Fruit fly (Drosophila melanogaster) whole organism, pupa: ENCODE measurements around the gene mRF1.

Experiments used
- CG10348 ChIP-seq: fragments of 200-800 bp; sonication (Bioruptor generic); IDR thresholded peaks from 2 replicates; pipeline ENCODE4 v1.3.6; 2022; ENCODE audit warnings: missing biosample characterization, missing genetic modification characterization
- CG12605 ChIP-seq: fragments of 200-800 bp; sonication (Bioruptor generic); IDR thresholded peaks from 2 replicates; pipeline ENCODE4 v1.3.6; 2022; ENCODE audit warnings: missing biosample characterization, missing genetic modification characterization
- CG13204 ChIP-seq: fragments of 200-800 bp; sonication (Bioruptor generic); optimal IDR thresholded peaks from 2 replicates; lab custom pipeline; 2018; ENCODE audit warnings: missing biosample characterization, mild to moderate bottlenecking, missing genetic modification characterization, moderate library complexity
- CG14655 ChIP-seq: fragments of 200-800 bp; sonication (Bioruptor generic); optimal IDR thresholded peaks from 3 replicates; lab custom pipeline; 2017; ENCODE audit warnings: mild to moderate bottlenecking, missing biosample characterization, missing genetic modification reagents, missing genetic modification characterization
- CG15710 ChIP-seq: fragments of 200-800 bp; sonication (Bioruptor generic); optimal IDR thresholded peaks from 2 replicates; lab custom pipeline; 2018; ENCODE audit warnings: missing biosample characterization, mild to moderate bottlenecking, missing genetic modification characterization, moderate library complexity
- CG17806 ChIP-seq: fragments of 200-800 bp; sonication (Bioruptor generic); optimal IDR thresholded peaks from 2 replicates; lab custom pipeline; 2018; ENCODE audit warnings: missing biosample characterization, mild to moderate bottlenecking, missing genetic modification characterization, moderate library complexity
- CG32121 ChIP-seq: fragments of 200-800 bp; sonication (Bioruptor generic); IDR thresholded peaks from 2 replicates; pipeline ENCODE4 v1.3.6; 2022; ENCODE audit warnings: missing biosample characterization, missing genetic modification characterization
- CG34367 ChIP-seq: fragments of 200-800 bp; sonication (Bioruptor generic); optimal IDR thresholded peaks from 2 replicates; lab custom pipeline; 2018; ENCODE audit warnings: missing biosample characterization, mild to moderate bottlenecking, missing genetic modification characterization
- CG4496 ChIP-seq: fragments of 200-800 bp; sonication (Bioruptor generic); IDR thresholded peaks from 3 replicates; pipeline ENCODE4 v1.3.6; 2022; ENCODE audit warnings: missing biosample characterization, missing genetic modification characterization
- CG8159 ChIP-seq: fragments of 200-800 bp; sonication (Bioruptor generic); optimal IDR thresholded peaks from 3 replicates; lab custom pipeline; 2018; ENCODE audit warnings: missing biosample characterization, mild to moderate bottlenecking, missing genetic modification characterization, moderate library complexity
- CG8301 ChIP-seq: fragments of 200-800 bp; sonication (Bioruptor generic); optimal IDR thresholded peaks from 2 replicates; lab custom pipeline; 2018; ENCODE audit warnings: missing biosample characterization, mild to moderate bottlenecking, missing genetic modification characterization
- CG9948 ChIP-seq: fragments of 200-800 bp; sonication (Bioruptor generic); optimal IDR thresholded peaks from 2 replicates; lab custom pipeline; 2018; ENCODE audit warnings: missing biosample characterization, mild to moderate bottlenecking, missing genetic modification characterization, moderate library complexity
- D1 ChIP-seq: fragments of 200-800 bp; sonication (Bioruptor generic); optimal IDR thresholded peaks from 2 replicates; lab custom pipeline; 2018; ENCODE audit warnings: missing biosample characterization, mild to moderate bottlenecking, missing genetic modification characterization, moderate library complexity
- EcR ChIP-seq: fragments of 200-800 bp; sonication (Bioruptor generic); optimal IDR thresholded peaks from 3 replicates; lab custom pipeline; 2019; ENCODE audit warnings: missing biosample characterization, missing genetic modification characterization, mild to moderate bottlenecking, moderate library complexity, missing genetic modification reagents
- Ets98B ChIP-seq: fragments of 200-800 bp; sonication (Bioruptor generic); IDR thresholded peaks from 2 replicates; pipeline ENCODE4 v1.3.6; 2022; ENCODE audit warnings: missing biosample characterization, missing genetic modification characterization
- Pif1A ChIP-seq: fragments of 200-800 bp; sonication (Bioruptor generic); optimal IDR thresholded peaks from 3 replicates; lab custom pipeline; 2016; ENCODE audit warnings: missing biosample characterization, missing genetic modification characterization
- Pif1B ChIP-seq: fragments of 200-800 bp; sonication (Bioruptor generic); optimal IDR thresholded peaks from 3 replicates; lab custom pipeline; 2016; ENCODE audit warnings: missing biosample characterization, missing genetic modification characterization
- Snoo ChIP-seq: fragments of 200-800 bp; sonication (Bioruptor generic); optimal IDR thresholded peaks from 3 replicates; lab custom pipeline; 2017; ENCODE audit warnings: missing biosample characterization, mild to moderate bottlenecking, missing genetic modification characterization, inconsistent platforms
- fd96Ca ChIP-seq: fragments of 200-800 bp; sonication (Bioruptor generic); IDR thresholded peaks from 3 replicates; pipeline ENCODE4 v1.3.6; 2022; ENCODE audit warnings: missing biosample characterization, missing genetic modification characterization
- gl ChIP-seq: fragments of 200-800 bp; sonication (Bioruptor generic); optimal IDR thresholded peaks from 2 replicates; lab custom pipeline; 2018; ENCODE audit warnings: missing biosample characterization, mild to moderate bottlenecking, missing genetic modification characterization
- rn ChIP-seq: fragments of 200-800 bp; sonication (Bioruptor generic); IDR thresholded peaks from 2 replicates; pipeline ENCODE4 v1.3.6; 2022; ENCODE audit warnings: missing biosample characterization, missing genetic modification characterization

The mRF1 gene

dm6 chr2L:13245855-13246645 is 26.3 kb downstream of the mRF1 start, which contains the start of gene CG16820:
Gene CG16820, plus strand, starts transcription at chr2L:13246232.
- TF ChIP-seq CG14655 (GFP tag; lab: Kevin White, UChicago) (no peak), CG8159 (tag; lab: Kevin White, UChicago) (no peak), CG12605 (GFP tag; lab: Robert Waterston, UW) (peak; percentile 71), CG17806 (no peak), Pif1B (GFP tag; lab: Kevin White, UChicago) (no peak), CG15710 (no peak), Ets98B (GFP tag; lab: Robert Waterston, UW) (peak; percentile 53; the same call in 1 of the 2 replicates)

dm6 chr2L:13251167-13251566 is 31.4 kb downstream of the mRF1 start:
- TF ChIP-seq CG14655 (GFP tag; lab: Kevin White, UChicago) (peak; percentile 62), CG17806 (peak; percentile 9), Pif1A (GFP tag; lab: Kevin White, UChicago) (no peak), gl (tag; lab: Kevin White, UChicago) (no peak), fd96Ca (no peak), CG8301 (peak; percentile 60), CG32121 (GFP tag; lab: Robert Waterston, UW) (no peak), CG13204 (GFP tag; lab: Kevin White, UChicago) (no peak), rn (GFP tag; lab: Robert Waterston, UW) (no peak), D1 (tag; lab: Kevin White, UChicago) (no peak), CG34367 (tag; lab: Kevin White, UChicago) (no peak), CG8159 (tag; lab: Kevin White, UChicago) (peak; percentile 33), CG9948 (tag; lab: Kevin White, UChicago) (peak; percentile 17), CG12605 (GFP tag; lab: Robert Waterston, UW) (no peak), EcR (GFP tag; lab: Kevin White, UChicago) (no peak), CG4496 (GFP tag; lab: Robert Waterston, UW) (no peak), Snoo (tag; lab: Kevin White, UChicago) (no peak), Ets98B (GFP tag; lab: Robert Waterston, UW) (no peak), Pif1B (GFP tag; lab: Kevin White, UChicago) (no peak), CG10348 (GFP tag; lab: Robert Waterston, UW) (no peak), CG15710 (peak; percentile 31)

DNA sequence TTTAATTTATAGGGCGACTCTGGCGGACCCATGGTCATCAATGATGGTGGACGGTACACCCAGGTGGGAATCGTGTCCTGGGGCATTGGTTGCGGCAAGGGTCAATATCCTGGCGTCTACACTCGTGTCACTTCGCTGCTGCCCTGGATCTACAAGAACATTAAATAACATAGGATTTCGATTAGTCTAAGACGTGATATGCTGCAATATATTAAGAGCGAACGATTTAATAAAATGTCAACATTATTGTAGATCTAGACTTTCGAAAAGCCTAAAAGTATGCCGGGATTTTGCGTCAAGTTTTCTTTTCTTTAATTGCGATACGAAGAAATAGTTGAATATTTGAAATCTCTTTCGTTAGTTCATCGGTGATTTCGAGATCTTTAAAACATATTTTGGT is 37.4 kb downstream of the mRF1 start, which contains the start of gene Naa20B:
Gene Naa20B (plus strand): TSS at position 301 of the 400 bp plus-strand sequence.
- TF ChIP-seq CG12605 (GFP tag; lab: Robert Waterston, UW) (no peak), Pif1B (GFP tag; lab: Kevin White, UChicago) (no peak), CG32121 (GFP tag; lab: Robert Waterston, UW) (no peak), CG9948 (tag; lab: Kevin White, UChicago) (no peak), EcR (GFP tag; lab: Kevin White, UChicago) (no peak), Pif1A (GFP tag; lab: Kevin White, UChicago) (no peak), CG13204 (GFP tag; lab: Kevin White, UChicago) (no peak), D1 (tag; lab: Kevin White, UChicago) (no peak), CG14655 (GFP tag; lab: Kevin White, UChicago) (no peak)

- peak; percentile 72 for TF ChIP-seq CG4496 (GFP tag; lab: Robert Waterston, UW)
- peak; percentile 67 for TF ChIP-seq CG14655 (GFP tag; lab: Kevin White, UChicago)
- peak; percentile 70 for TF ChIP-seq Ets98B (GFP tag; lab: Robert Waterston, UW)
- no peak for TF ChIP-seq EcR (GFP tag; lab: Kevin White, UChicago)
- no peak for TF ChIP-seq CG15710
- TF ChIP-seq CG12605 (GFP tag; lab: Robert Waterston, UW) = no peak
- peak; percentile 60 for TF ChIP-seq CG8301
- no peak for TF ChIP-seq rn (GFP tag; lab: Robert Waterston, UW)
- no peak for TF ChIP-seq CG10348 (GFP tag; lab: Robert Waterston, UW)
- TF ChIP-seq Pif1B (GFP tag; lab: Kevin White, UChicago) = peak; percentile 26
- TF ChIP-seq fd96Ca = 0 out of 3 replicates have a peak, but pooled peaks have one; percentile 50
- TF ChIP-seq CG9948 (tag; lab: Kevin White, UChicago) = no peak
- TF ChIP-seq CG8159 (tag; lab: Kevin White, UChicago) = peak; percentile 72
- peak; percentile 53 for TF ChIP-seq CG32121 (GFP tag; lab: Robert Waterston, UW)
- TF ChIP-seq CG13204 (GFP tag; lab: Kevin White, UChicago) = no peak
- TF ChIP-seq Pif1A (GFP tag; lab: Kevin White, UChicago) = peak; percentile 26
These were observed 38.9 kb downstream of the mRF1 start for dm6 chr2L:13258702-13259101.

DNA sequence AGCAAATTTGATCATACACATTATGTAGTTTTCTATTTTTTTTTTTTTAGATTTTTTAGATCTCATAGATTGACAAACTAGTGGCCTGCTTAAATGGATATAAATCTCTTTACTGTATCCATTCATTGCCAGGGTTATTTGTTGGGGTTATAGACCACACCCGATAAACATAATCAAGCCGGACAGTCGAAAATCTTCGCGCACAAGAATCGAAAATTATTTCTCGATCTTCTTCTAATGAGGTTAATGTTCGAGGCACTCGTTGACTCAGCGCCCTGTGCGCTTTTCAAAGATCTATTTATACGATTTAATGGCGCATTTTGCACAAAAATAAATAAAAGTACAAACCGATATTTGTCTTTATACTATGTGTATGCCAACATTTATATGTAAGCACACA is 39.9 kb downstream of the mRF1 start, which contains the start of gene CG31730:
Gene CG31730 (minus strand): TSS at position 101 of the 400 bp plus-strand sequence.
- TF ChIP-seq CG10348 (GFP tag; lab: Robert Waterston, UW) (no peak), Pif1A (GFP tag; lab: Kevin White, UChicago) (no peak), CG32121 (GFP tag; lab: Robert Waterston, UW) (no peak), fd96Ca (no peak), CG9948 (tag; lab: Kevin White, UChicago) (no peak), gl (tag; lab: Kevin White, UChicago) (no peak), CG8159 (tag; lab: Kevin White, UChicago) (no peak), CG13204 (GFP tag; lab: Kevin White, UChicago) (no peak), Snoo (tag; lab: Kevin White, UChicago) (no peak), D1 (tag; lab: Kevin White, UChicago) (no peak), CG4496 (GFP tag; lab: Robert Waterston, UW) (no peak), Pif1B (GFP tag; lab: Kevin White, UChicago) (no peak), CG8301 (no peak)
